Fruit fly (Drosophila melanogaster): ENCODE data around the gene nab.

dm6 chr3L:4119636-4120357 is 40.9 kb downstream of the nab start:
- TF ChIP-seq CG4318 (GFP tag; optimal IDR thresholded peaks at IDR 0.05) (no peak), CG15336 (GFP tag; IDR thresholded peaks at IDR 0.05) (no peak), Gug (GFP tag; IDR thresholded peaks at IDR 0.05) (no peak), fd59A (GFP tag; optimal IDR thresholded peaks at IDR 0.05) (no peak)

All from whole organism, prepupa.